Worm (Caenorhabditis elegans) whole organism, L4 larva: ENCODE results near the gene T10H9.8.
A peak's percentile ranks its signal among the peaks of the same experiment; 100 is the strongest.

Experiments used
- D1046.2 ChIP-seq: fragments of 200-800 bp; sonication (Bioruptor generic); IDR thresholded peaks from 2 replicates; pipeline ENCODE4 v1.3.6; 2022; ENCODE audit warnings: missing genetic modification characterization, missing compliant biosample characterization
- F10B5.3 ChIP-seq: sonication (generic microtip); optimal IDR thresholded peaks from 2 replicates; lab custom pipeline; 2016; ENCODE audit warnings: mild to moderate bottlenecking, missing genetic modification characterization, missing compliant biosample characterization
- F49E8.2 ChIP-seq: sonication (generic microtip); optimal IDR thresholded peaks from 2 replicates; lab custom pipeline; 2016; ENCODE audit warnings: missing compliant biosample characterization, mild to moderate bottlenecking, missing genetic modification characterization, borderline replicate concordance
- T20F7.1 ChIP-seq: fragments of 200-800 bp; sonication (Bioruptor generic); optimal IDR thresholded peaks from 2 replicates; lab custom pipeline; 2018; ENCODE audit warnings: mild to moderate bottlenecking, missing genetic modification characterization, missing compliant biosample characterization
- Y105C5A.15 ChIP-seq: fragments of 200-800 bp; sonication (Bioruptor generic); IDR thresholded peaks from 2 replicates; pipeline ENCODE4 v1.3.6; 2022; ENCODE audit warnings: missing genetic modification characterization, missing compliant biosample characterization
- Y48G9A.11 ChIP-seq: fragments of 200-800 bp; sonication (Bioruptor generic); IDR thresholded peaks from 2 replicates; pipeline ENCODE4 v1.3.6; 2022; ENCODE audit warnings: missing genetic modification reagents, missing genetic modification characterization, missing compliant biosample characterization
- Y5F2A.4 ChIP-seq: fragments of 200-800 bp; sonication (Bioruptor generic); optimal IDR thresholded peaks from 2 replicates; lab custom pipeline; 2018; ENCODE audit warnings: mild to moderate bottlenecking, missing genetic modification characterization, missing compliant biosample characterization
- Y75B8A.6 ChIP-seq: fragments of 200-800 bp; sonication (Bioruptor generic); IDR thresholded peaks from 2 replicates; pipeline ENCODE4 v1.3.6; 2022; ENCODE audit warnings: missing genetic modification reagents, missing genetic modification characterization, missing compliant biosample characterization
- ZK546.5 ChIP-seq, 2 experiments: sonication (generic microtip); optimal IDR thresholded peaks; 2 replicates each; lab custom pipeline; 2017; ENCODE audit warnings: missing biosample characterization in 2 of 2, missing genetic modification characterization in 2 of 2
- aha-1 ChIP-seq: fragments of 150-350 bp; peaks from one replicate; lab custom pipeline; 2014; ENCODE audit warnings: missing biosample characterization, missing genetic modification characterization
- arid-1 ChIP-seq: fragments of 200-800 bp; sonication (Bioruptor generic); conservative IDR thresholded peaks from 2 replicates; pipeline ENCODE4 v1.3.6; 2022; ENCODE audit warnings: missing genetic modification reagents, missing genetic modification characterization, missing compliant biosample characterization
- ces-1 ChIP-seq: fragments of 150-350 bp; sonication (generic microtip); optimal IDR thresholded peaks from 4 replicates; lab custom pipeline; 2014; ENCODE audit warnings: missing biosample characterization, missing genetic modification reagents, missing genetic modification characterization
- cey-2 ChIP-seq: sonication (generic microtip); optimal IDR thresholded peaks from 3 replicates; lab custom pipeline; 2017; ENCODE audit warnings: missing genetic modification characterization, mild to moderate bottlenecking, missing compliant biosample characterization, antibody characterized with exemption, borderline replicate concordance; ENCODE audit not compliant: insufficient read depth
- daf-12 ChIP-seq: fragments of 150-350 bp; optimal IDR thresholded peaks from 2 replicates; lab custom pipeline; 2014; ENCODE audit warnings: missing biosample characterization, missing genetic modification reagents, missing genetic modification characterization
- daf-19 ChIP-seq: fragments of 200-800 bp; sonication (Bioruptor generic); conservative IDR thresholded peaks from 2 replicates; pipeline ENCODE4 v1.3.6; 2022; ENCODE audit warnings: missing genetic modification characterization, missing compliant biosample characterization
- daf-8 ChIP-seq: fragments of 200-800 bp; sonication (Bioruptor generic); IDR thresholded peaks from 2 replicates; pipeline ENCODE4 v1.3.6; 2022; ENCODE audit warnings: missing genetic modification characterization, missing compliant biosample characterization
- dmd-6 ChIP-seq: fragments of 200-800 bp; sonication (Bioruptor generic); IDR thresholded peaks from 2 replicates; pipeline ENCODE4 v1.3.6; 2022; ENCODE audit warnings: missing genetic modification reagents, missing genetic modification characterization, missing compliant biosample characterization
- dmd-8 ChIP-seq: fragments of 200-800 bp; sonication (Bioruptor generic); IDR thresholded peaks from 2 replicates; pipeline ENCODE4 v1.3.6; 2022; ENCODE audit warnings: missing genetic modification characterization, missing compliant biosample characterization
- dmd-9 ChIP-seq: fragments of 200-800 bp; sonication (Bioruptor generic); IDR thresholded peaks from 2 replicates; pipeline ENCODE4 v1.3.6; 2022; ENCODE audit warnings: missing genetic modification reagents, missing genetic modification characterization, missing compliant biosample characterization
- dpl-1 ChIP-seq: fragments of 150-350 bp; optimal IDR thresholded peaks from 2 replicates; lab custom pipeline; 2014; ENCODE audit warnings: missing biosample characterization, missing genetic modification reagents, missing genetic modification characterization
- egl-27 ChIP-seq: sonication (generic microtip); optimal IDR thresholded peaks from 3 replicates; lab custom pipeline; 2017; ENCODE audit warnings: missing biosample characterization, missing genetic modification reagents, missing genetic modification characterization
- fkh-10 ChIP-seq: fragments of 150-350 bp; optimal IDR thresholded peaks from 2 replicates; lab custom pipeline; 2014; ENCODE audit warnings: missing biosample characterization, missing genetic modification reagents, missing genetic modification characterization
- fos-1 ChIP-seq: fragments of 150-350 bp; optimal IDR thresholded peaks from 2 replicates; lab custom pipeline; 2014; ENCODE audit warnings: missing biosample characterization, missing genetic modification characterization
- gei-8 ChIP-seq: fragments of 200-800 bp; sonication (Bioruptor generic); optimal IDR thresholded peaks from 2 replicates; lab custom pipeline; 2018; ENCODE audit warnings: mild to moderate bottlenecking, missing genetic modification characterization, missing compliant biosample characterization
- hlh-11 ChIP-seq: fragments of 200-800 bp; sonication (Bioruptor generic); optimal IDR thresholded peaks from 2 replicates; lab custom pipeline; 2018; ENCODE audit warnings: mild to moderate bottlenecking, missing genetic modification characterization, missing compliant biosample characterization
- hlh-30 ChIP-seq: sonication (generic microtip); optimal IDR thresholded peaks from 2 replicates; lab custom pipeline; 2017; ENCODE audit warnings: antibody characterized with exemption, mild to moderate bottlenecking, missing genetic modification characterization, missing compliant biosample characterization; ENCODE audit not compliant: insufficient read depth
- lim-7 ChIP-seq: fragments of 200-800 bp; sonication (Bioruptor generic); IDR thresholded peaks from 2 replicates; pipeline ENCODE4 v1.3.6; 2022; ENCODE audit warnings: missing genetic modification characterization, missing compliant biosample characterization
- lin-29 ChIP-seq: fragments of 200-800 bp; sonication (Bioruptor generic); IDR thresholded peaks from 2 replicates; pipeline ENCODE4 v1.3.6; 2022; ENCODE audit warnings: missing genetic modification reagents, missing genetic modification characterization, missing compliant biosample characterization
- lin-38 ChIP-seq: fragments of 200-800 bp; sonication (Bioruptor generic); IDR thresholded peaks from 2 replicates; pipeline ENCODE4 v1.3.6; 2022; ENCODE audit warnings: missing genetic modification reagents, missing genetic modification characterization, missing compliant biosample characterization
- lir-3 ChIP-seq: sonication (generic microtip); optimal IDR thresholded peaks from 2 replicates; lab custom pipeline; 2016; ENCODE audit warnings: mild to moderate bottlenecking, missing genetic modification characterization, missing compliant biosample characterization
- lsy-2 ChIP-seq, 2 experiments: fragments of 150-350 bp in 1 of 2; sonication (generic microtip) in 1 of 2; optimal IDR thresholded peaks; 2 replicates each; lab custom pipeline; 2014 to 2017; ENCODE audit warnings: missing biosample characterization in 2 of 2, missing genetic modification characterization in 2 of 2
- madf-5 ChIP-seq, 2 experiments: fragments of 200-800 bp; sonication (Bioruptor generic); IDR thresholded peaks; 2 replicates each; pipeline ENCODE4 v1.3.6; 2022; ENCODE audit warnings: missing compliant biosample characterization in 2 of 2, missing genetic modification characterization in 2 of 2
- mdl-1 ChIP-seq, 2 experiments: fragments of 150-350 bp in 1 of 2; sonication (generic microtip) in 1 of 2; optimal IDR thresholded peaks; 2 replicates each; lab custom pipeline; 2014 to 2017; ENCODE audit warnings: missing biosample characterization in 2 of 2, missing genetic modification characterization in 2 of 2
- mep-1 ChIP-seq: fragments of 150-350 bp; sonication (generic microtip); optimal IDR thresholded peaks from 3 replicates; lab custom pipeline; 2014; ENCODE audit warnings: missing biosample characterization, missing genetic modification characterization
- mes-2 ChIP-seq: sonication (generic microtip); optimal IDR thresholded peaks from 2 replicates; lab custom pipeline; 2016; ENCODE audit warnings: missing genotype, mild to moderate bottlenecking, missing genetic modification characterization, missing compliant biosample characterization; ENCODE audit not compliant: poor library complexity, severe bottlenecking
- nhr-10 ChIP-seq: fragments of 150-350 bp; optimal IDR thresholded peaks from 2 replicates; lab custom pipeline; 2014; ENCODE audit warnings: missing biosample characterization, missing genetic modification characterization
- nhr-111 ChIP-seq: fragments of 200-800 bp; sonication (Bioruptor generic); optimal IDR thresholded peaks from 2 replicates; lab custom pipeline; 2018; ENCODE audit warnings: mild to moderate bottlenecking, missing genetic modification characterization, missing compliant biosample characterization
- nhr-28 ChIP-seq: fragments of 150-350 bp; optimal IDR thresholded peaks from 2 replicates; lab custom pipeline; 2014; ENCODE audit warnings: missing biosample characterization, missing genetic modification characterization
- nhr-41 ChIP-seq: fragments of 200-800 bp; sonication (Bioruptor generic); IDR thresholded peaks from 2 replicates; pipeline ENCODE4 v1.3.6; 2022; ENCODE audit warnings: missing genetic modification reagents, missing genetic modification characterization, missing compliant biosample characterization
- nhr-42 ChIP-seq: fragments of 200-800 bp; sonication (Bioruptor generic); IDR thresholded peaks from 2 replicates; pipeline ENCODE4 v1.3.6; 2022; ENCODE audit warnings: missing genetic modification characterization, missing compliant biosample characterization
- nhr-77 ChIP-seq: fragments of 150-350 bp; optimal IDR thresholded peaks from 2 replicates; lab custom pipeline; 2014; ENCODE audit warnings: missing biosample characterization, missing genetic modification characterization
- pha-4 ChIP-seq, 2 experiments: fragments of 150-350 bp in 1 of 2; fragments of 200-800 bp in 1 of 2; sonication (Bioruptor generic) in 1 of 2; IDR thresholded peaks in 1 of 2; optimal IDR thresholded peaks in 1 of 2; 2 replicates each; pipeline versions ENCODE4 v1.3.6 to Lab custom; 2014 to 2022; ENCODE audit warnings: missing genetic modification characterization in 2 of 2, missing genetic modification reagents in 2 of 2, missing biosample characterization in 1 of 2, missing compliant biosample characterization in 1 of 2
- pqm-1 ChIP-seq: sonication (generic microtip); optimal IDR thresholded peaks from 2 replicates; lab custom pipeline; 2017; ENCODE audit warnings: missing biosample characterization, missing genetic modification characterization
- rbr-2 ChIP-seq: sonication (generic microtip); optimal IDR thresholded peaks from 2 replicates; lab custom pipeline; 2016; ENCODE audit warnings: missing genotype, missing genetic modification characterization, missing compliant biosample characterization
- saeg-2 ChIP-seq: fragments of 200-800 bp; sonication (Bioruptor generic); IDR thresholded peaks from 2 replicates; pipeline ENCODE4 v1.3.6; 2022; ENCODE audit warnings: missing genetic modification reagents, missing genetic modification characterization, missing compliant biosample characterization
- sdz-12 ChIP-seq: fragments of 200-800 bp; sonication (Bioruptor generic); optimal IDR thresholded peaks from 2 replicates; lab custom pipeline; 2018; ENCODE audit warnings: mild to moderate bottlenecking, missing genetic modification characterization, missing compliant biosample characterization
- set-16 ChIP-seq: fragments of 200-800 bp; sonication (Bioruptor generic); IDR thresholded peaks from 2 replicates; pipeline ENCODE4 v1.3.6; 2022; ENCODE audit warnings: missing genetic modification reagents, missing genetic modification characterization, missing compliant biosample characterization
- snpc-1.2 ChIP-seq: fragments of 200-800 bp; sonication (Bioruptor generic); IDR thresholded peaks from 2 replicates; pipeline ENCODE4 v1.3.6; 2022; ENCODE audit warnings: missing genetic modification reagents, missing genetic modification characterization, missing compliant biosample characterization
- snpc-4 ChIP-seq: fragments of 150-350 bp; optimal IDR thresholded peaks from 2 replicates; lab custom pipeline; 2014; ENCODE audit warnings: missing biosample characterization, missing genetic modification characterization
- tra-1 ChIP-seq: fragments of 200-800 bp; sonication (Bioruptor generic); IDR thresholded peaks from 2 replicates; pipeline ENCODE4 v1.3.6; 2022; ENCODE audit warnings: missing genetic modification reagents, missing genetic modification characterization, missing compliant biosample characterization
- unc-130 ChIP-seq: sonication (generic microtip); optimal IDR thresholded peaks from 2 replicates; lab custom pipeline; 2016; ENCODE audit warnings: missing genetic modification reagents, missing genetic modification characterization, missing compliant biosample characterization
- ztf-11 ChIP-seq: fragments of 150-350 bp; optimal IDR thresholded peaks from 2 replicates; lab custom pipeline; 2014; ENCODE audit warnings: missing biosample characterization, missing genetic modification characterization

T10H9.8 gene

ce11 chrV:6652051-6652450 is at the start of gene T10H9.8:
Gene T10H9.8, plus strand, starts transcription at chrV:6652351.
- TF ChIP-seq mes-2 (tag; lab: Kevin White, UChicago) (no peak), unc-130 (GFP tag; lab: Kevin White, UChicago) (no peak), T20F7.1 (GFP tag; lab: Kevin White, UChicago) (peak; percentile 21), lin-38 (GFP tag; lab: Robert Waterston, UW) (no peak), dpl-1 (GFP tag; lab: Kevin White, UChicago) (no peak), D1046.2 (GFP tag; lab: Robert Waterston, UW) (no peak), daf-8 (GFP tag; lab: Robert Waterston, UW) (no peak), aha-1 (tag; lab: Kevin White, UChicago) (peak; percentile 80), nhr-28 (peak; percentile 22), F49E8.2 (tag; lab: Kevin White, UChicago) (no peak), lin-29 (GFP tag; lab: Robert Waterston, UW) (no peak), Y75B8A.6 (GFP tag; lab: Robert Waterston, UW) (no peak), tra-1 (GFP tag; lab: Robert Waterston, UW) (no peak), nhr-42 (GFP tag; lab: Robert Waterston, UW) (no peak), dmd-9 (GFP tag; lab: Robert Waterston, UW) (no peak), Y5F2A.4 (GFP tag; lab: Kevin White, UChicago) (no peak), rbr-2 (tag; lab: Kevin White, UChicago) (no peak), snpc-1.2 (GFP tag; lab: Robert Waterston, UW) (no peak), madf-5 (GFP tag; IDR thresholded peaks at IDR 0.05; lab: Robert Waterston, UW) (no peak), nhr-10 (tag; lab: Kevin White, UChicago) (no peak), Y105C5A.15 (GFP tag; lab: Robert Waterston, UW) (no peak), pha-4 (GFP tag; IDR thresholded peaks at IDR 0.05; lab: Robert Waterston, UW) (no peak), pha-4 (tag; optimal IDR thresholded peaks at IDR 0.05; lab: Kevin White, UChicago) (no peak), arid-1 (GFP tag; lab: Robert Waterston, UW) (no peak), ztf-11 (tag; lab: Kevin White, UChicago) (no peak), hlh-30 (tag; lab: Kevin White, UChicago) (peak; percentile 40), ZK546.5 (tag; optimal IDR thresholded peaks at IDR 0.05; lab: Kevin White, UChicago) (no peak), dmd-6 (GFP tag; lab: Robert Waterston, UW) (peak; percentile 25; the same call in 1 of the 2 replicates), mep-1 (no peak), ces-1 (no peak), nhr-41 (GFP tag; lab: Robert Waterston, UW) (no peak), snpc-4 (tag; lab: Kevin White, UChicago) (no peak), fos-1 (tag; lab: Kevin White, UChicago) (no peak), Y48G9A.11 (no peak), pqm-1 (no peak), daf-12 (tag; lab: Kevin White, UChicago) (no peak), sdz-12 (GFP tag; lab: Kevin White, UChicago) (no peak), mdl-1 (tag; optimal IDR thresholded peaks at IDR 0.05; lab: Kevin White, UChicago) (no peak), hlh-11 (tag; lab: Kevin White, UChicago) (no peak), lsy-2 (tag; optimal IDR thresholded peaks at IDR 0.05; lab: Kevin White, UChicago) (no peak), set-16 (no peak), lir-3 (no peak), gei-8 (GFP tag; lab: Kevin White, UChicago) (no peak), dmd-8 (no peak), lim-7 (GFP tag; lab: Robert Waterston, UW) (no peak), saeg-2 (no peak), daf-19 (no peak), nhr-111 (no peak), F10B5.3 (tag; lab: Kevin White, UChicago) (no peak), fkh-10 (GFP tag; lab: Kevin White, UChicago) (no peak), nhr-77 (tag; lab: Kevin White, UChicago) (no peak), egl-27 (tag; lab: Kevin White, UChicago) (no peak), cey-2 (peak; percentile 56)
- TF ChIP-seq, all 104 proteins: peak for 6
